Fruit fly (Drosophila melanogaster) whole organism, embryonic: ENCODE measurements around the gene dind.

Experiments used
- ATbp ChIP-seq: fragments of 200-800 bp; sonication (Bioruptor generic); optimal IDR thresholded peaks from 2 replicates; lab custom pipeline; 2017; ENCODE audit warnings: missing biosample characterization, mild to moderate bottlenecking, missing genetic modification characterization, missing genetic modification reagents
- Antp ChIP-seq: fragments of 200-800 bp; sonication (Bioruptor generic); optimal IDR thresholded peaks from 3 replicates; lab custom pipeline; 2016; ENCODE audit warnings: missing biosample characterization, missing genetic modification characterization
- Atf6 ChIP-seq: fragments of 200-800 bp; sonication (Bioruptor generic); IDR thresholded peaks from 2 replicates; pipeline ENCODE4 v1.3.6; 2022; ENCODE audit warnings: missing biosample characterization, missing genetic modification characterization
- CG11696 ChIP-seq: fragments of 200-800 bp; sonication (Bioruptor generic); IDR thresholded peaks from 2 replicates; pipeline ENCODE4 v1.3.6; 2022; ENCODE audit warnings: missing biosample characterization, missing genetic modification characterization
- CG12104 ChIP-seq: fragments of 200-800 bp; sonication (Bioruptor generic); optimal IDR thresholded peaks from 3 replicates; lab custom pipeline; 2016; ENCODE audit warnings: missing biosample characterization, missing genetic modification characterization
- CG13123 ChIP-seq: fragments of 200-800 bp; sonication (Bioruptor generic); optimal IDR thresholded peaks from 2 replicates; lab custom pipeline; 2016; ENCODE audit warnings: missing biosample characterization, missing genetic modification characterization
- CG13296 ChIP-seq: fragments of 200-800 bp; sonication (Bioruptor generic); optimal IDR thresholded peaks from 3 replicates; lab custom pipeline; 2018; ENCODE audit warnings: missing biosample characterization, mild to moderate bottlenecking, missing genetic modification characterization
- CG13894 ChIP-seq: fragments of 200-800 bp; sonication (Bioruptor generic); optimal IDR thresholded peaks from 3 replicates; lab custom pipeline; 2018; ENCODE audit warnings: missing biosample characterization, mild to moderate bottlenecking, missing genetic modification characterization, moderate library complexity
- CG16863 ChIP-seq: fragments of 200-800 bp; sonication (Bioruptor generic); optimal IDR thresholded peaks from 3 replicates; lab custom pipeline; 2016; ENCODE audit warnings: missing biosample characterization, missing genetic modification characterization
- CG18599 ChIP-seq: fragments of 200-800 bp; sonication (Bioruptor generic); optimal IDR thresholded peaks from 3 replicates; lab custom pipeline; 2017; ENCODE audit warnings: missing biosample characterization, missing genetic modification characterization, mild to moderate bottlenecking, moderate library complexity, missing genetic modification reagents
- CG3065 ChIP-seq: fragments of 200-800 bp; sonication (Bioruptor generic); optimal IDR thresholded peaks from 2 replicates; lab custom pipeline; 2016; ENCODE audit warnings: missing biosample characterization, missing genetic modification characterization
- CG4282 ChIP-seq: fragments of 200-800 bp; sonication (Bioruptor generic); optimal IDR thresholded peaks from 2 replicates; lab custom pipeline; 2016; ENCODE audit warnings: missing biosample characterization, missing genetic modification characterization
- CrebB ChIP-seq: fragments of 200-800 bp; sonication (Bioruptor generic); optimal IDR thresholded peaks from 3 replicates; lab custom pipeline; 2018; ENCODE audit warnings: missing biosample characterization, mild to moderate bottlenecking, missing genetic modification characterization
- Deaf1 ChIP-seq: fragments of 200-800 bp; optimal IDR thresholded peaks from 3 replicates; lab custom pipeline; 2019; ENCODE audit warnings: missing biosample characterization, mild to moderate bottlenecking, missing genetic modification characterization, moderate library complexity
- Dek ChIP-seq: fragments of 200-800 bp; sonication (Bioruptor generic); optimal IDR thresholded peaks from 3 replicates; lab custom pipeline; 2019; ENCODE audit warnings: missing biosample characterization, mild to moderate bottlenecking, missing genetic modification characterization, moderate library complexity
- Ets97D ChIP-seq: fragments of 200-800 bp; sonication (Bioruptor generic); optimal IDR thresholded peaks from 3 replicates; lab custom pipeline; 2016; ENCODE audit warnings: missing biosample characterization, missing genetic modification characterization
- Nf-YB ChIP-seq: fragments of 200-800 bp; sonication (Bioruptor generic); optimal IDR thresholded peaks from 3 replicates; lab custom pipeline; 2019; ENCODE audit warnings: missing biosample characterization, mild to moderate bottlenecking, missing genetic modification characterization, moderate library complexity
- Nf-YC ChIP-seq: fragments of 200-800 bp; optimal IDR thresholded peaks from 3 replicates; lab custom pipeline; 2019; ENCODE audit warnings: missing biosample characterization, mild to moderate bottlenecking, missing genetic modification characterization, moderate library complexity
- Oli ChIP-seq: fragments of 200-800 bp; sonication (Bioruptor generic); optimal IDR thresholded peaks from 2 replicates; lab custom pipeline; 2018; ENCODE audit warnings: missing biosample characterization, mild to moderate bottlenecking, missing genetic modification characterization, moderate library complexity
- Ptx1 ChIP-seq: fragments of 200-800 bp; sonication (Bioruptor generic); IDR thresholded peaks from 2 replicates; pipeline ENCODE4 v1.3.6; 2022; ENCODE audit warnings: missing biosample characterization, missing genetic modification characterization
- abd-A ChIP-seq: fragments of 200-800 bp; sonication (Bioruptor generic); optimal IDR thresholded peaks from 3 replicates; lab custom pipeline; 2019; ENCODE audit warnings: missing biosample characterization, mild to moderate bottlenecking, missing genetic modification characterization, moderate library complexity
- chif ChIP-seq, 2 experiments: fragments of 200-800 bp; sonication (Bioruptor generic); optimal IDR thresholded peaks; 3 replicates each; lab custom pipeline; 2016; ENCODE audit warnings: missing biosample characterization in 2 of 2, missing genetic modification characterization in 2 of 2
- crol ChIP-seq: fragments of 200-800 bp; sonication (Bioruptor generic); IDR thresholded peaks from 2 replicates; pipeline ENCODE4 v1.3.6; 2022; ENCODE audit warnings: missing biosample characterization, missing genetic modification characterization
- dm ChIP-seq: fragments of 200-800 bp; sonication (Bioruptor generic); optimal IDR thresholded peaks from 3 replicates; lab custom pipeline; 2016; ENCODE audit warnings: missing biosample characterization, missing genetic modification characterization
- ewg ChIP-seq: fragments of 200-800 bp; sonication (Bioruptor generic); optimal IDR thresholded peaks from 3 replicates; lab custom pipeline; 2017; ENCODE audit warnings: mild to moderate bottlenecking, missing biosample characterization, missing genetic modification reagents, missing genetic modification characterization
- fu2 ChIP-seq: fragments of 200-800 bp; sonication (Bioruptor generic); optimal IDR thresholded peaks from 2 replicates; lab custom pipeline; 2016; ENCODE audit warnings: missing biosample characterization, missing genetic modification characterization
- gsb ChIP-seq: fragments of 200-800 bp; sonication (Bioruptor generic); IDR thresholded peaks from 2 replicates; pipeline ENCODE4 v1.3.6; 2022; ENCODE audit warnings: missing biosample characterization, missing genetic modification characterization
- lab ChIP-seq: fragments of 200-800 bp; sonication (Bioruptor generic); optimal IDR thresholded peaks from 3 replicates; lab custom pipeline; 2017; ENCODE audit warnings: missing biosample characterization, missing genetic modification characterization, mild to moderate bottlenecking, moderate library complexity, missing genetic modification reagents
- mam ChIP-seq: fragments of 200-800 bp; sonication (Bioruptor generic); optimal IDR thresholded peaks from 3 replicates; lab custom pipeline; 2016; ENCODE audit warnings: missing biosample characterization, missing genetic modification characterization
- oc ChIP-seq: fragments of 200-800 bp; sonication (Bioruptor generic); optimal IDR thresholded peaks from 2 replicates; lab custom pipeline; 2018; ENCODE audit warnings: missing biosample characterization, mild to moderate bottlenecking, missing genetic modification characterization, moderate library complexity
- onecut ChIP-seq: fragments of 200-800 bp; sonication (Bioruptor generic); IDR thresholded peaks from 2 replicates; pipeline ENCODE4 v1.3.6; 2022; ENCODE audit warnings: missing biosample characterization, missing genetic modification characterization
- pan ChIP-seq, 4 experiments: fragments of >200 bp in 3 of 4; fragments of 200-800 bp in 1 of 4; sonication (Bioruptor generic) in 1 of 4; optimal IDR thresholded peaks in 3 of 4; IDR thresholded peaks in 1 of 4; 2 replicates each; pipeline versions ENCODE4 v1.3.6 to Lab custom; 2017 to 2022; ENCODE audit warnings: missing biosample characterization in 2 of 4, missing genetic modification characterization in 2 of 4, mixed read lengths in 1 of 4
- pfk ChIP-seq: fragments of 200-800 bp; sonication (Bioruptor generic); optimal IDR thresholded peaks from 2 replicates; lab custom pipeline; 2018; ENCODE audit warnings: missing biosample characterization, mild to moderate bottlenecking, missing genetic modification characterization, moderate library complexity
- phol ChIP-seq: fragments of 200-800 bp; sonication (Bioruptor generic); optimal IDR thresholded peaks from 3 replicates; lab custom pipeline; 2018; ENCODE audit warnings: missing biosample characterization, mild to moderate bottlenecking, missing genetic modification characterization, moderate library complexity
- salm ChIP-seq: fragments of 200-800 bp; sonication (Bioruptor generic); optimal IDR thresholded peaks from 2 replicates; lab custom pipeline; 2018; ENCODE audit warnings: missing biosample characterization, mild to moderate bottlenecking, missing genetic modification characterization
- slbo ChIP-seq: fragments of 200-800 bp; sonication (Bioruptor generic); IDR thresholded peaks from 2 replicates; pipeline ENCODE4 v1.3.6; 2022; ENCODE audit warnings: missing biosample characterization, missing genetic modification characterization
- tio ChIP-seq: fragments of 200-800 bp; sonication (Bioruptor generic); optimal IDR thresholded peaks from 2 replicates; lab custom pipeline; 2017; ENCODE audit warnings: missing biosample characterization, missing genetic modification characterization, inconsistent platforms

The dind gene

DNA sequence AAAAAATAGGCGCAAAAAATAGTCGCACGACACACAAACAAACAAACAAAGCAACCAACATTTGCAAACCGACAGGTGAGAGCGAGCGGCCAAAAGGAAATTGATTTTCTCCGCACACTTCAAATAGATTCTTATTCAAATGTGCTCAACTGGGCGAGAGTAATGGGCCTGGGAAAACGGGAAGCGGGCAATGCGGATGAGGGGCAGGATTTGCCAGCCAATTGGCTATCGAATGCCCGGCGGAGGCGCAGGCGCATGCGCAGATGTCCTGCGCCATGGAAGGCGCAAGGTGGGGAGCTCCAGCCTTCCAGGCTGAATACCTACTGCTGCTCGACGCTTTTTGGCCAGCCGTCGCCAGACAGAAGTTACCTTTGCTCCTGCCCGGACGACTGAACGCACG lies 27.8 kb upstream of the dind start, which contains the start of the genes ChAT and VAChT:
ChAT (plus strand) TSS at position 352 of the 400 bp plus-strand sequence.
VAChT (plus strand) TSS at position 352 of the 400 bp plus-strand sequence.
- TF ChIP-seq crol (GFP tag; lab: Robert Waterston, UW) = peak; percentile 33; the same call in 1 of the 2 replicates
- TF ChIP-seq pfk (GFP tag; lab: Kevin White, UChicago) = peak; percentile 55
- no peak for TF ChIP-seq Dek (tag; lab: Kevin White, UChicago)
- TF ChIP-seq CrebB (tag; lab: Kevin White, UChicago) = no peak
- peak; percentile 71 for TF ChIP-seq abd-A (tag; lab: Kevin White, UChicago)
- no peak for TF ChIP-seq CG16863 (GFP tag; lab: Kevin White, UChicago)
- TF ChIP-seq tio (GFP tag; lab: Kevin White, UChicago) = no peak
- no peak for TF ChIP-seq oc (tag; lab: Kevin White, UChicago)
- TF ChIP-seq Deaf1 (tag; lab: Kevin White, UChicago) = peak; percentile 31
- TF ChIP-seq Nf-YB (GFP tag; lab: Kevin White, UChicago) = peak; percentile 74
- peak; percentile 87 for TF ChIP-seq Nf-YC (tag; lab: Kevin White, UChicago)
- no peak for TF ChIP-seq Ptx1 (GFP tag; lab: Robert Waterston, UW)
- TF ChIP-seq Oli (tag; lab: Kevin White, UChicago) = no peak
- no peak for TF ChIP-seq CG3065 (GFP tag; lab: Kevin White, UChicago)
- TF ChIP-seq phol (tag; lab: Kevin White, UChicago) = no peak
- TF ChIP-seq CG12104 = no peak
- TF ChIP-seq mam (GFP tag; lab: Kevin White, UChicago) = no peak
- TF ChIP-seq gsb (GFP tag; lab: Robert Waterston, UW) = no peak
- TF ChIP-seq CG13123 (GFP tag; lab: Kevin White, UChicago) = no peak
- no peak for TF ChIP-seq Ets97D (GFP tag; lab: Kevin White, UChicago)
- TF ChIP-seq chif (GFP tag; optimal IDR thresholded peaks at IDR 0.05; lab: Kevin White, UChicago) = no peak
- no peak for TF ChIP-seq Atf6 (GFP tag; lab: Robert Waterston, UW)
- no peak for TF ChIP-seq salm (tag; lab: Kevin White, UChicago)
- TF ChIP-seq CG13296 (GFP tag; lab: Kevin White, UChicago) = no peak
- no peak for TF ChIP-seq ATbp (GFP tag; lab: Kevin White, UChicago)
- no peak for TF ChIP-seq CG11696 (GFP tag; lab: Robert Waterston, UW)
- TF ChIP-seq dm (GFP tag; lab: Kevin White, UChicago) = no peak
- no peak for TF ChIP-seq CG4282 (GFP tag; lab: Kevin White, UChicago)
- TF ChIP-seq onecut = peak; percentile 67; the same call in 1 of the 2 replicates
- TF ChIP-seq pan (optimal IDR thresholded peaks at IDR 0.05; lab: Kevin White, UChicago) = no peak
- no peak for TF ChIP-seq pan (GFP tag; optimal IDR thresholded peaks at IDR 0.05 in 1 of 2, IDR thresholded peaks at IDR 0.05 in 1 of 2)
- peak; percentile 86 for TF ChIP-seq ewg
- no peak for TF ChIP-seq Antp (GFP tag; lab: Kevin White, UChicago)
- TF ChIP-seq lab = no peak
- TF ChIP-seq fu2 (GFP tag; lab: Kevin White, UChicago) = no peak

DNA sequence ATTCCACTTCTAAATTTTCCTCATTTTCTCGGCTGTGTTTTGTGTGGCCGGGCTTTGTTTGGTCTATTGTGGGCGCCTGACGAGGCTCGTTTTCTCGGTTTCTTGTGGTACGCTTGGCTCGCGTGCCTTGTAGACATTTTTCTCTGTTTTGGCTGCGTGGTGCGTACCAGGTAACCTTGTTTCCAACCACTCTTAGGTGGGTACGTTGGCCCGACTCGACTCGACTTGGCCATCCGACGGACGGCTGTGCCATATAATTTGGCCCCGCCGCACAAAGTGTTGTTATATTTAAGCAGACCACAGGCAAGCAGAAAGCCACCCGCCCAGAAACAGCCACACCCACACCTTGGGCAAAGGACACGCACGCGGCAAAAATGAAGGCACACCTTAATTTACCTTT lies 26.2 kb upstream of the dind start:
- TF ChIP-seq CG13894 (peak; percentile 92), CG18599 (no peak), slbo (GFP tag; lab: Robert Waterston, UW) (0 out of 2 replicates have a peak, but pooled peaks have one; percentile 11)
